Worm (Caenorhabditis elegans): ENCODE measurements around the gene oac-31.
"Not testable (repeated sequence)": the region's sequence is repeated elsewhere in the genome, so short reads cannot be mapped to it uniquely, and the experiment has no call there.

Gene oac-31

ce11 chrV:1569750-1570419 is 28.2 kb upstream of the oac-31 start:
- TF ChIP-seq ama-1 (optimal IDR thresholded peaks at IDR 0.05) (peak; percentile 19), hlh-13 (GFP tag; optimal IDR thresholded peaks at IDR 0.05) (no peak), nfya-1 (tag; optimal IDR thresholded peaks at IDR 0.05) (peak; percentile 73)

- TF ChIP-seq ceh-45 (GFP tag; IDR thresholded peaks at IDR 0.05) (no peak), ceh-14 (tag; optimal IDR thresholded peaks at IDR 0.05) (no peak), syd-9 (tag; optimal IDR thresholded peaks at IDR 0.05) (no peak), F13H6.1 (tag; optimal IDR thresholded peaks at IDR 0.05) (no peak), ama-1 (optimal IDR thresholded peaks at IDR 0.05) (no peak), ahr-1 (tag; optimal IDR thresholded peaks at IDR 0.05) (no peak), che-1 (tag; optimal IDR thresholded peaks at IDR 0.05) (no peak), dmd-4 (tag; optimal IDR thresholded peaks at IDR 0.05; ENCODE audit: borderline replicate concordance) (no peak), eyg-1 (tag; optimal IDR thresholded peaks at IDR 0.05) (no peak), fkh-6 (tag; optimal IDR thresholded peaks at IDR 0.05) (no peak), gmeb-2 (tag; optimal IDR thresholded peaks at IDR 0.05) (no peak), ceh-9 (tag; optimal IDR thresholded peaks at IDR 0.05) (no peak), Y22D7AL.16 (tag; optimal IDR thresholded peaks at IDR 0.05) (no peak)
Observed at ce11 chrV:1566776-1567175, 25.1 kb upstream of the oac-31 start, which contains the start of gene cdc-25.2. Gene cdc-25.2, plus strand, starts transcription at chrV:1567076.

DNA sequence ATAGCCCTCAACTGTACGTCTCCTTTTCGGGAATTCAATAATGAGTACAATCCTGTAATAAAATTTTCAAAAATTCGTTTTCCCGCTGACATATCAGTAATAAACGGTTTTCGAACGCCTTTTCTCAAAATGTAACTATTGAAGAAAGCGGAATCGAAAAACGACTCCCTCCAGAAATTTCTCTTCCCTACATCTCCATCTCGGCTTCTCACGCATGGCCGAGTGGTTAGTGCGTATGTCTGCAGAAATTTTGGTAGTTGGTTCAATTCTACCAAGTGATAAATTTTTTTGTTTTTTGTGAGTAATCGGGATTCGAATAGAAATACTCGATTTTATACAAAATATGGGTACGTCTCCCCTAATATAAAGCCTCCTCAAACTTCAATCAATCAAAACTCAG is 19.5 kb upstream of the oac-31 start:
- TF ChIP-seq unc-3 (GFP tag; conservative IDR thresholded peaks at IDR 0.05), result peak; percentile 72
- not testable (repeated sequence) for TF ChIP-seq unc-3 (tag; optimal IDR thresholded peaks at IDR 0.05)
- TF ChIP-seq ceh-45 (GFP tag; IDR thresholded peaks at IDR 0.05), result peak; percentile 88
- TF ChIP-seq sox-2 (GFP tag; IDR thresholded peaks at IDR 0.05), result peak; percentile 39

- no peak for TF ChIP-seq pqm-1 (tag; optimal IDR thresholded peaks at IDR 0.05)
- no peak for TF ChIP-seq unc-3 (GFP tag; conservative IDR thresholded peaks at IDR 0.05)
- TF ChIP-seq unc-3 (tag; optimal IDR thresholded peaks at IDR 0.05), result no peak
- no peak for TF ChIP-seq madf-2 (tag; optimal IDR thresholded peaks at IDR 0.05)
- TF ChIP-seq C38D4.7 (GFP tag; optimal IDR thresholded peaks at IDR 0.05), result no peak
- TF ChIP-seq ceh-24 (tag; optimal IDR thresholded peaks at IDR 0.05), result no peak
- TF ChIP-seq ceh-9 (tag; optimal IDR thresholded peaks at IDR 0.05), result no peak
- no peak for TF ChIP-seq dmd-4 (tag; optimal IDR thresholded peaks at IDR 0.05; ENCODE audit: borderline replicate concordance)
- no peak for TF ChIP-seq elt-4 (tag; optimal IDR thresholded peaks at IDR 0.05)
- no peak for TF ChIP-seq unc-55 (GFP tag; optimal IDR thresholded peaks at IDR 0.05)
Observed at ce11 chrV:1558113-1558512, 16.4 kb upstream of the oac-31 start.

ce11 chrV:1555072-1555471 is 13.4 kb upstream of the oac-31 start:
- TF ChIP-seq dve-1 (tag; optimal IDR thresholded peaks at IDR 0.05) (no peak), elt-2 (tag; optimal IDR thresholded peaks at IDR 0.05) (peak; percentile 86)

- no peak for TF ChIP-seq hlh-8 (tag; optimal IDR thresholded peaks at IDR 0.05)
- no peak for TF ChIP-seq pqm-1 (tag; optimal IDR thresholded peaks at IDR 0.05)
- no peak for TF ChIP-seq syd-9 (tag; optimal IDR thresholded peaks at IDR 0.05)
- TF ChIP-seq fkh-10 (GFP tag; optimal IDR thresholded peaks at IDR 0.05), result no peak
- no peak for TF ChIP-seq fkh-6 (tag; optimal IDR thresholded peaks at IDR 0.05)
- no peak for TF ChIP-seq Y22D7AL.16 (tag; optimal IDR thresholded peaks at IDR 0.05)
- no peak for TF ChIP-seq hlh-6 (tag; optimal IDR thresholded peaks at IDR 0.05)
- TF ChIP-seq pha-2 (tag; optimal IDR thresholded peaks at IDR 0.05), result no peak
- no peak for TF ChIP-seq pag-3 (tag; optimal IDR thresholded peaks at IDR 0.05; ENCODE audit: borderline replicate concordance)
Observed at ce11 chrV:1553004-1553403, 11.3 kb upstream of the oac-31 start, which contains the start of gene srsx-8. Gene srsx-8, minus strand, starts transcription at chrV:1553104.

Data from whole organism, late embryonic.